Fruit fly (Drosophila melanogaster): ENCODE data around the gene CG33644.

CG33644 gene

DNA sequence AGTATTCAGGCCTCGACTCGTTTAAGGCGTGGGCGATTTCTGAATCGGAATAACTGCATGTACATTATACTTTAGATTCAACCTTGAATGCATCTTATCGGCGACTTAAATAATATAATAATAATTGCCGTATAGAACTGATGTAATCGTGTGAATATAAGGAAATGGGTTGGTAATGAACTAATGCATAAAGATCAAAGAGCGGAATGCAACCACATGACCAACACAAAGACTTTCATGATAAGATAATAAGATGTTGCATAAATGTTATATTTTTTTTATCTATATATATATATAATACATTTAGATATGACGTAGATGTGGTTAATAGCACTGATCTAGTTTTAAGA is 16.2 kb upstream of the CG33644 start:
- TF ChIP-seq Myc (optimal IDR thresholded peaks at IDR 0.05) (no peak), Jra (GFP tag; optimal IDR thresholded peaks at IDR 0.05) (no peak), jim (GFP tag; optimal IDR thresholded peaks at IDR 0.05) (no peak), Hr78 (GFP tag; optimal IDR thresholded peaks at IDR 0.05) (no peak), sage (GFP tag; optimal IDR thresholded peaks at IDR 0.05) (no peak), dmrt93B (GFP tag; optimal IDR thresholded peaks at IDR 0.05) (no peak), Sp1 (GFP tag; optimal IDR thresholded peaks at IDR 0.05) (no peak), tai (GFP tag; optimal IDR thresholded peaks at IDR 0.05) (no peak), brk (GFP tag; optimal IDR thresholded peaks at IDR 0.05) (no peak), OdsH (GFP tag; optimal IDR thresholded peaks at IDR 0.05) (no peak), rgr (GFP tag; optimal IDR thresholded peaks at IDR 0.05) (no peak), fru (GFP tag; optimal IDR thresholded peaks at IDR 0.05) (no peak), psq (GFP tag; optimal IDR thresholded peaks at IDR 0.05) (no peak), woc (GFP tag; optimal IDR thresholded peaks at IDR 0.05) (no peak), N (GFP tag; optimal IDR thresholded peaks at IDR 0.05) (no peak), Dif (GFP tag; optimal IDR thresholded peaks at IDR 0.05; ENCODE audit: partially characterized antibody) (no peak)

DNA sequence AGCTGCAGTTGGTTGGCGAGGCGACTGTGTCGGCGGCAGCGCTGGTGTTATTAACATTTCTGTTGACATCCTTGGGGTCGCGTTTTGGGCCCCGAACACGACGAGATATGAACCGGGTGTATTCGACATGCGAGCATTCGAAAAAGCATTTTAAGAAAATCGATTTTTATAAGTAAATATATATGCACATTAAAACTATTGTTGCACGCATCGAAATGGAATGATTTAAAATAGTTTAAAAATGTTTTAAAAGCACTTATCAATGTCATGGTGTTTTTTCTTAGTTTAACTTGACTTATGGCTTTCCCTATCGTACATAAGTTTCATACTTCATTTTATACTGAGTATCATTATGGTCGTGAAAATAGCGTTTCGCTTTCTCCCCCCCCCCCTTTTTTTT is 10.1 kb upstream of the CG33644 start:
- TF ChIP-seq psq (GFP tag; optimal IDR thresholded peaks at IDR 0.05) (no peak), brk (GFP tag; optimal IDR thresholded peaks at IDR 0.05) (no peak), br (GFP tag; optimal IDR thresholded peaks at IDR 0.05) (no peak), tai (GFP tag; optimal IDR thresholded peaks at IDR 0.05) (no peak), CG9705 (GFP tag; optimal IDR thresholded peaks at IDR 0.05) (no peak), Myc (optimal IDR thresholded peaks at IDR 0.05) (no peak), woc (GFP tag; optimal IDR thresholded peaks at IDR 0.05) (no peak), Rel (GFP tag; optimal IDR thresholded peaks at IDR 0.05) (no peak), Rel (tag; optimal IDR thresholded peaks at IDR 0.05) (no peak), Dfd (GFP tag; optimal IDR thresholded peaks at IDR 0.05) (no peak), Mio (GFP tag; optimal IDR thresholded peaks at IDR 0.05) (no peak), GATAd (GFP tag; optimal IDR thresholded peaks at IDR 0.05) (no peak), sv (GFP tag; optimal IDR thresholded peaks at IDR 0.05) (no peak), ey (GFP tag; optimal IDR thresholded peaks at IDR 0.05) (no peak), Dif (GFP tag; optimal IDR thresholded peaks at IDR 0.05; ENCODE audit: partially characterized antibody) (no peak)

DNA sequence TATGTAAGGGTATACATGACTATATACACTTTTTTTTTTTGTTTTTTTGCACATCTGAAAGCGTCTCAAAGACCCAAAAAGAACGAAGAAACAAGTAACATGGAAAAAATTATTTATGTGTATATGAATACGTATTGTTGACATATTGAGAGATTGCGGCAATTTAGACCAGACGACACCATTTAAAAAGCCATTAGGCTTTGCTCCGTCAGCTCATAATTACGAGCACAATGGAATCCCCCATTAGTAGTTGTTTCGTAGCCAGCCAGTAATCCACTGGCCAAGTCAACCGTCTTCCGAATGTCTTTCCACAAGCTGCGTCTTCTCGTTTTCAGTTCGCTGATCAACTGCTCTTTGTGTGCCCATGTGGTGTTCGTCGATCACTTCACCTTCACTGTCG is 4.3 kb upstream of the CG33644 start, which contains the start of gene CG33640:
Gene CG33640 (plus strand): TSS at position 301 of the 400 bp plus-strand sequence.
- TF ChIP-seq psq (GFP tag; optimal IDR thresholded peaks at IDR 0.05): no peak
- no peak for TF ChIP-seq rgr (GFP tag; optimal IDR thresholded peaks at IDR 0.05)
- TF ChIP-seq OdsH (GFP tag; optimal IDR thresholded peaks at IDR 0.05): no peak
- TF ChIP-seq dsf (GFP tag; optimal IDR thresholded peaks at IDR 0.05; ENCODE audit: borderline replicate concordance): no peak
- no peak for TF ChIP-seq Dfd (GFP tag; optimal IDR thresholded peaks at IDR 0.05)
- TF ChIP-seq brk (GFP tag; optimal IDR thresholded peaks at IDR 0.05): no peak
- TF ChIP-seq fru (GFP tag; optimal IDR thresholded peaks at IDR 0.05): no peak

DNA sequence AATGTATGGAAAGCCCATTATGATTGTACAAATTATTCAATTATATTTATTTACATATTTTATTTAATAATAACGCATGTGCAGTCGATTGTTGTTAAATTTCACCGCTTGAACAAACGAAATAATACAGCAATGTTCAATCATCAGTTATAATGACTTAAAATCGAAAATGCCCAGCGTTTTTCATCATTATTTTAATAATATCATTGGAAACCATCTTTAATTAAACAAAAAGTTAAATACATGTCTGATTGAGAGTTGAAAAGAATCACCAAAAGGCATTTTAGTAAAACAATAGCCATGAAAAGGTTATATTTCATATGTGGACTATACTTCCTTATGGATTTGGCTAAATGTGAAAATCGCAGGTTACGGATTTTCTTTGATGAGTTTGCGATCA is 3.1 kb upstream of the CG33644 start, which contains the start of gene CG33641:
Gene CG33641 (plus strand): TSS at position 301 of the 400 bp plus-strand sequence.
- no peak for TF ChIP-seq woc (GFP tag; optimal IDR thresholded peaks at IDR 0.05)
- TF ChIP-seq foxo (GFP tag; optimal IDR thresholded peaks at IDR 0.05): no peak
- no peak for TF ChIP-seq GATAd (GFP tag; optimal IDR thresholded peaks at IDR 0.05)
- no peak for TF ChIP-seq Hr78 (GFP tag; optimal IDR thresholded peaks at IDR 0.05)
- TF ChIP-seq Jra (GFP tag; optimal IDR thresholded peaks at IDR 0.05): no peak
- no peak for TF ChIP-seq usp (GFP tag; optimal IDR thresholded peaks at IDR 0.05)
- no peak for TF ChIP-seq jim (GFP tag; optimal IDR thresholded peaks at IDR 0.05)
- no peak for TF ChIP-seq Vsx2 (GFP tag; optimal IDR thresholded peaks at IDR 0.05; ENCODE audit: partially characterized antibody)
- TF ChIP-seq Abd-B (GFP tag; optimal IDR thresholded peaks at IDR 0.05): no peak
- no peak for TF ChIP-seq ey (GFP tag; optimal IDR thresholded peaks at IDR 0.05)
- no peak for TF ChIP-seq OdsH (GFP tag; optimal IDR thresholded peaks at IDR 0.05)
- TF ChIP-seq dmrt93B (GFP tag; optimal IDR thresholded peaks at IDR 0.05): no peak
- TF ChIP-seq Sp1 (GFP tag; optimal IDR thresholded peaks at IDR 0.05): no peak
- TF ChIP-seq Rel (GFP tag; optimal IDR thresholded peaks at IDR 0.05): no peak
- TF ChIP-seq Rel (tag; optimal IDR thresholded peaks at IDR 0.05): no peak
- TF ChIP-seq rgr (GFP tag; optimal IDR thresholded peaks at IDR 0.05): no peak
- no peak for TF ChIP-seq Hr83 (GFP tag; optimal IDR thresholded peaks at IDR 0.05; ENCODE audit: poor library complexity, severe bottlenecking)
- no peak for TF ChIP-seq lola (GFP tag; optimal IDR thresholded peaks at IDR 0.05)
- no peak for TF ChIP-seq Mio (GFP tag; optimal IDR thresholded peaks at IDR 0.05)
- no peak for TF ChIP-seq sage (GFP tag; optimal IDR thresholded peaks at IDR 0.05)

DNA sequence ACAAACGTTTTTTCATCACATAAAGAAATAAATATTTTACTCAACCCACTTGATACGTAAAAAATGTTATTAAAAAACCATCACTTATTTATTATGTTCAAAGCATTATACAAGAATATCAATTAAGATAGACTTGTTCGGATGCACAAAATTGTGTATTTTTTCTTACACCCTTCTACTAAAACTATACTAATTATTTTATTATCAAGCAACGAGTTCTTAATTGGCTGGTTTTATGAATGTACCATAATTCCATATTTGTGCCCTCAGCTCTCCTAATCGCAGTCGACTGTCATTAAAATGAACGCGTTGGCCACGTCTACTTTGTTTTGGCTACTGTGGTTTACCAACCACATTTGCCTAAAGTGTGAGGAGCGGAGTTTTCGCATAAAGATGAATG is 2.2 kb upstream of the CG33644 start, which contains the start of gene CG33642:
Gene CG33642 (plus strand): TSS at position 301 of the 400 bp plus-strand sequence.
- TF ChIP-seq brk (GFP tag; optimal IDR thresholded peaks at IDR 0.05) (no peak), Jra (GFP tag; optimal IDR thresholded peaks at IDR 0.05) (no peak), fru (GFP tag; optimal IDR thresholded peaks at IDR 0.05) (no peak)

Measured in whole organism, wandering third instar larva.